Worm (Caenorhabditis elegans) whole organism, young adult: ENCODE data around the gene T26A8.3.

Source experiments
- F49E8.2 ChIP-seq: sonication (generic microtip); optimal IDR thresholded peaks from 3 replicates; lab custom pipeline; 2017; ENCODE audit warnings: missing genetic modification characterization, mild to moderate bottlenecking, missing compliant biosample characterization, antibody characterized with exemption, moderate library complexity; ENCODE audit not compliant: insufficient read depth
- ama-1 ChIP-seq, 3 experiments: fragments of 150-350 bp in 1 of 3; sonication (generic microtip) in 2 of 3; optimal IDR thresholded peaks; 2 replicates each; lab custom pipeline; 2014 to 2018; ENCODE audit warnings: missing biosample characterization in 2 of 3, missing genetic modification characterization in 2 of 3, missing genetic modification reagents in 2 of 3
- efl-1 ChIP-seq: fragments of 150-350 bp; optimal IDR thresholded peaks from 2 replicates; lab custom pipeline; 2014; ENCODE audit warnings: missing biosample characterization, missing genetic modification reagents, missing genetic modification characterization
- ekl-4 ChIP-seq: fragments of 200-800 bp; sonication (Bioruptor generic); IDR thresholded peaks from 2 replicates; pipeline ENCODE4 v1.3.6; 2022; ENCODE audit warnings: missing genetic modification reagents, missing genetic modification characterization, missing compliant biosample characterization
- hsf-1 ChIP-seq: fragments of 200-800 bp; sonication (Bioruptor generic); IDR thresholded peaks from 2 replicates; pipeline ENCODE4 v1.3.6; 2022; ENCODE audit warnings: missing genetic modification reagents, missing genetic modification characterization, missing compliant biosample characterization
- lin-54 ChIP-seq: fragments of 200-800 bp; sonication (Bioruptor generic); optimal IDR thresholded peaks from 2 replicates; lab custom pipeline; 2018; ENCODE audit warnings: mild to moderate bottlenecking, missing genetic modification characterization, missing compliant biosample characterization
- sptf-2 ChIP-seq: fragments of 200-800 bp; sonication (Bioruptor generic); optimal IDR thresholded peaks from 2 replicates; lab custom pipeline; 2018; ENCODE audit warnings: mild to moderate bottlenecking, missing genetic modification characterization, missing compliant biosample characterization
- ztf-18 ChIP-seq: sonication (generic microtip); optimal IDR thresholded peaks from 2 replicates; lab custom pipeline; 2016; ENCODE audit warnings: missing genotype, mild to moderate bottlenecking, missing genetic modification characterization, missing compliant biosample characterization

DNA sequence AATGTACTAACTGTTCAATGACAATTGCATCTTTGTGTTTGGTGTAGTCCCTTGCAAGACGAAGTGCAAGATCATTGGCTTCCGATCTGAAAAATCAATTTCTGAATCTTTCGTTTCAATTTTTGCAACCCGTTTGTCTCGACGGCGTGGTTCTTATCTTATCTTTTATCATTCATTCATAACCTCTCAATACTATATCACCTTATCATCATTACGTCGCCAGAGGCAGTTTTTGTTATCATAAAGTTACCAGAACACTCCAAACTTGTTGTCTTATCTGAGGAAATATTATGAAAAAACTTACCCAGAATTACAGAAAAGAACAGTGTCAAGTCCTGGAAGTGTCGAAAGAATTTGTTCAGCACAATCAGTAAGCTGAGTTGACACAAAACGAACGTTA is 24.1 kb upstream of the T26A8.3 start:
- TF ChIP-seq hsf-1 (GFP tag; lab: Robert Waterston, UW), result no peak
- TF ChIP-seq ztf-18 (tag; lab: Kevin White, UChicago), result no peak
- TF ChIP-seq ama-1 (optimal IDR thresholded peaks at IDR 0.05; lab: Kevin White, UChicago), result no peak
- no peak for TF ChIP-seq ama-1 (GFP tag; optimal IDR thresholded peaks at IDR 0.05; lab: Kevin White, UChicago)
- TF ChIP-seq ekl-4 (GFP tag; lab: Robert Waterston, UW), result no peak
- no peak for TF ChIP-seq lin-54
- TF ChIP-seq efl-1 (GFP tag; lab: Kevin White, UChicago), result no peak
- TF ChIP-seq sptf-2 (GFP tag; lab: Kevin White, UChicago), result no peak
- TF ChIP-seq F49E8.2 (tag; lab: Kevin White, UChicago), result no peak
